Worm (Caenorhabditis elegans) whole organism, L4 larva: ENCODE measurements around the gene pqn-22.

ENCODE experiments used
- ceh-28 ChIP-seq: fragments of 150-350 bp; optimal IDR thresholded peaks from 2 replicates; lab custom pipeline; 2014; ENCODE audit warnings: missing biosample characterization, missing genetic modification reagents, missing genetic modification characterization
- pha-4 ChIP-seq, 2 experiments: fragments of 150-350 bp in 1 of 2; fragments of 200-800 bp in 1 of 2; sonication (Bioruptor generic) in 1 of 2; IDR thresholded peaks in 1 of 2; optimal IDR thresholded peaks in 1 of 2; 2 replicates each; pipeline versions ENCODE4 v1.3.6 to Lab custom; 2014 to 2022; ENCODE audit warnings: missing genetic modification characterization in 2 of 2, missing genetic modification reagents in 2 of 2, missing biosample characterization in 1 of 2, missing compliant biosample characterization in 1 of 2
- tag-97 ChIP-seq: fragments of 200-800 bp; sonication (Bioruptor generic); IDR thresholded peaks from 2 replicates; pipeline ENCODE4 v1.3.6; 2022; ENCODE audit warnings: missing genetic modification characterization, missing compliant biosample characterization

DNA sequence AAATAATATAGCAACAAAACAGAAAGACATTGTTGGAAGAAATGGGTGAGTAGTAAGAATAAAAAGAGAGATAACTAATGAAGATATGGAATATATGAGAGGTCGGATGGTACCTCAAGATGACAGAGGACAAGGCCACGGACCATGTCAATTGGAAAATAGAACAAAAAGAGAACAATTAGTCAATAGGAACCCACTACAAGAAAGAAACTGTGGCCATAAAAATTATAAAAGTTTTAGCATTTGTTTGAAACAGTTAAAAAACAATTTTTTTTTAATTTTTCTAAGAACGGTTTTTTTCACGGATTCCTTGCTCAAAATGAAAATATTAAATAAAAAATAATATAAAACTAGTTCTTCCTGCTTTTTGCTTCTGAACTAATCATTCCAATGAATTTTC is 42.7 kb upstream of the pqn-22 start, which contains the start of gene cpg-20:
- TF ChIP-seq ceh-28 (tag; lab: Kevin White, UChicago) (no peak), tag-97 (GFP tag; lab: Robert Waterston, UW) (no peak), pha-4 (GFP tag; IDR thresholded peaks at IDR 0.05; lab: Robert Waterston, UW) (no peak), pha-4 (tag; optimal IDR thresholded peaks at IDR 0.05; lab: Kevin White, UChicago) (no peak)
